Worm (Caenorhabditis elegans) whole organism, young adult: Measurements from ENCODE around the gene Y46E12BL.2.

Experiments
- hlh-26 ChIP-seq: fragments of 200-800 bp; sonication (Bioruptor generic); conservative IDR thresholded peaks from 2 replicates; pipeline ENCODE4 v1.3.6; 2022; ENCODE audit warnings: missing genetic modification reagents, missing genetic modification characterization, missing compliant biosample characterization
- nhr-27 ChIP-seq: fragments of 200-800 bp; sonication (Bioruptor generic); optimal IDR thresholded peaks from 2 replicates; lab custom pipeline; 2018; ENCODE audit warnings: mild to moderate bottlenecking, missing genetic modification characterization, moderate library complexity, missing compliant biosample characterization
- ztf-6 ChIP-seq: fragments of 200-800 bp; sonication (Bioruptor generic); IDR thresholded peaks from 2 replicates; pipeline ENCODE4 v1.3.6; 2022; ENCODE audit warnings: missing genetic modification reagents, missing genetic modification characterization, missing compliant biosample characterization

- TF ChIP-seq ztf-6 (GFP tag; lab: Robert Waterston, UW) (no peak), nhr-27 (tag; lab: Kevin White, UChicago) (no peak), hlh-26 (no peak)
Observed at ce11 chrII:15272962-15273361, 40.2 kb downstream of the Y46E12BL.2 start.
